Worm (Caenorhabditis elegans) whole organism, late embryonic: Measurements from ENCODE around the gene hpo-18.

ENCODE experiments used
- C08G9.2 ChIP-seq: sonication (generic microtip); optimal IDR thresholded peaks from 2 replicates; lab custom pipeline; 2016; ENCODE audit warnings: mild to moderate bottlenecking, missing genetic modification characterization, moderate library complexity, missing compliant biosample characterization
- C38D4.7 ChIP-seq: fragments of 200-800 bp; sonication (Bioruptor generic); optimal IDR thresholded peaks from 2 replicates; lab custom pipeline; 2018; ENCODE audit warnings: mild to moderate bottlenecking, missing genetic modification characterization, moderate library complexity, missing compliant biosample characterization
- T23F11.4 ChIP-seq: fragments of 200-800 bp; sonication (Bioruptor generic); optimal IDR thresholded peaks from 2 replicates; lab custom pipeline; 2018; ENCODE audit warnings: mild to moderate bottlenecking, missing genetic modification characterization, missing compliant biosample characterization
- ahr-1 ChIP-seq: sonication (generic microtip); optimal IDR thresholded peaks from 2 replicates; lab custom pipeline; 2016; ENCODE audit warnings: missing genetic modification characterization, missing compliant biosample characterization
- ama-1 ChIP-seq: fragments of 150-350 bp; optimal IDR thresholded peaks from 2 replicates; lab custom pipeline; 2014
- ceh-18 ChIP-seq: sonication (generic microtip); optimal IDR thresholded peaks from 2 replicates; lab custom pipeline; 2016; ENCODE audit warnings: missing genetic modification characterization, missing compliant biosample characterization
- ceh-2 ChIP-seq: sonication (generic microtip); optimal IDR thresholded peaks from 2 replicates; lab custom pipeline; 2016; ENCODE audit warnings: missing genotype, missing genetic modification characterization, missing compliant biosample characterization
- ceh-22 ChIP-seq: sonication (generic microtip); optimal IDR thresholded peaks from 2 replicates; lab custom pipeline; 2017; ENCODE audit warnings: missing biosample characterization, missing genetic modification characterization
- ceh-31 ChIP-seq: sonication (generic microtip); optimal IDR thresholded peaks from 2 replicates; lab custom pipeline; 2016; ENCODE audit warnings: missing genetic modification characterization, missing compliant biosample characterization
- ceh-34 ChIP-seq: sonication (generic microtip); optimal IDR thresholded peaks from 2 replicates; lab custom pipeline; 2016; ENCODE audit warnings: mild to moderate bottlenecking, missing genetic modification characterization, missing compliant biosample characterization
- ceh-45 ChIP-seq: fragments of 200-800 bp; sonication (Bioruptor generic); IDR thresholded peaks from 2 replicates; pipeline ENCODE4 v1.3.6; 2022; ENCODE audit warnings: missing genetic modification reagents, missing genetic modification characterization, missing compliant biosample characterization
- ceh-48 ChIP-seq: sonication (generic microtip); optimal IDR thresholded peaks from 2 replicates; lab custom pipeline; 2016; ENCODE audit warnings: missing genetic modification characterization, inconsistent platforms, missing compliant biosample characterization
- ceh-9 ChIP-seq: sonication (generic microtip); optimal IDR thresholded peaks from 2 replicates; lab custom pipeline; 2016; ENCODE audit warnings: mild to moderate bottlenecking, missing genetic modification characterization, inconsistent platforms, missing compliant biosample characterization
- dmd-4 ChIP-seq: sonication (generic microtip); optimal IDR thresholded peaks from 2 replicates; lab custom pipeline; 2016; ENCODE audit warnings: borderline replicate concordance, missing genetic modification characterization, missing compliant biosample characterization
- elt-2 ChIP-seq: sonication (generic microtip); optimal IDR thresholded peaks from 2 replicates; lab custom pipeline; 2016; ENCODE audit warnings: missing genetic modification reagents, missing genetic modification characterization, missing compliant biosample characterization
- elt-4 ChIP-seq: sonication (generic microtip); optimal IDR thresholded peaks from 2 replicates; lab custom pipeline; 2016; ENCODE audit warnings: missing genetic modification characterization, missing compliant biosample characterization
- fax-1 ChIP-seq: sonication (generic microtip); optimal IDR thresholded peaks from 2 replicates; lab custom pipeline; 2016; ENCODE audit warnings: missing genotype, missing genetic modification characterization, missing compliant biosample characterization
- fkh-10 ChIP-seq: fragments of 150-350 bp; optimal IDR thresholded peaks from 2 replicates; lab custom pipeline; 2014; ENCODE audit warnings: missing biosample characterization, missing genetic modification reagents, missing genetic modification characterization
- fkh-6 ChIP-seq: sonication (generic microtip); optimal IDR thresholded peaks from 2 replicates; lab custom pipeline; 2016; ENCODE audit warnings: missing genetic modification characterization, missing compliant biosample characterization
- gmeb-2 ChIP-seq: sonication (generic microtip); optimal IDR thresholded peaks from 2 replicates; lab custom pipeline; 2016; ENCODE audit warnings: missing genetic modification characterization, inconsistent platforms, missing compliant biosample characterization
- hlh-13 ChIP-seq: fragments of 200-800 bp; sonication (Bioruptor generic); optimal IDR thresholded peaks from 2 replicates; lab custom pipeline; 2018; ENCODE audit warnings: mild to moderate bottlenecking, missing genetic modification characterization, missing compliant biosample characterization
- hlh-15 ChIP-seq: sonication (generic microtip); optimal IDR thresholded peaks from 2 replicates; lab custom pipeline; 2016; ENCODE audit warnings: missing genetic modification characterization, missing compliant biosample characterization
- hlh-30 ChIP-seq: sonication (generic microtip); optimal IDR thresholded peaks from 2 replicates; lab custom pipeline; 2017; ENCODE audit warnings: antibody characterized with exemption, missing genetic modification characterization, missing compliant biosample characterization; ENCODE audit not compliant: insufficient read depth
- lim-6 ChIP-seq: sonication (generic microtip); optimal IDR thresholded peaks from 2 replicates; lab custom pipeline; 2016; ENCODE audit warnings: missing genetic modification characterization, missing compliant biosample characterization
- lin-11 ChIP-seq: fragments of 200-800 bp; sonication (Bioruptor generic); optimal IDR thresholded peaks from 2 replicates; lab custom pipeline; 2018; ENCODE audit warnings: mild to moderate bottlenecking, missing genetic modification characterization, missing compliant biosample characterization
- nfya-1 ChIP-seq: sonication (generic microtip); optimal IDR thresholded peaks from 2 replicates; lab custom pipeline; 2017; ENCODE audit warnings: missing genetic modification characterization, mild to moderate bottlenecking, missing compliant biosample characterization, antibody characterized with exemption, moderate library complexity
- nhr-11 ChIP-seq: fragments of 150-350 bp; optimal IDR thresholded peaks from 2 replicates; lab custom pipeline; 2014; ENCODE audit warnings: missing biosample characterization, missing genetic modification characterization
- nhr-232 ChIP-seq: sonication (generic microtip); optimal IDR thresholded peaks from 2 replicates; lab custom pipeline; 2016; ENCODE audit warnings: missing genetic modification characterization, missing compliant biosample characterization
- npax-4 ChIP-seq: sonication (generic microtip); optimal IDR thresholded peaks from 2 replicates; lab custom pipeline; 2016; ENCODE audit warnings: missing genetic modification characterization, missing compliant biosample characterization
- odd-2 ChIP-seq: sonication (generic microtip); optimal IDR thresholded peaks from 2 replicates; lab custom pipeline; 2017; ENCODE audit warnings: antibody characterized with exemption, mild to moderate bottlenecking, missing genetic modification characterization, missing compliant biosample characterization
- pax-1 ChIP-seq: fragments of 150-350 bp; optimal IDR thresholded peaks from 2 replicates; lab custom pipeline; 2014; ENCODE audit warnings: missing biosample characterization, missing genetic modification characterization
- pha-4 ChIP-seq: fragments of 150-350 bp; optimal IDR thresholded peaks from 2 replicates; lab custom pipeline; 2018; ENCODE audit warnings: missing biosample characterization, missing genetic modification reagents, missing genetic modification characterization
- rnt-1 ChIP-seq: sonication (generic microtip); optimal IDR thresholded peaks from 2 replicates; lab custom pipeline; 2016; ENCODE audit warnings: missing genetic modification characterization, missing compliant biosample characterization
- sdc-2 ChIP-seq: sonication (generic microtip); optimal IDR thresholded peaks from 2 replicates; lab custom pipeline; 2016; ENCODE audit warnings: missing genotype, missing genetic modification characterization, missing compliant biosample characterization
- tbx-2 ChIP-seq: sonication (generic microtip); optimal IDR thresholded peaks from 2 replicates; lab custom pipeline; 2016; ENCODE audit warnings: missing genetic modification characterization, missing compliant biosample characterization
- ttx-3 ChIP-seq: sonication (generic microtip); optimal IDR thresholded peaks from 2 replicates; lab custom pipeline; 2016; ENCODE audit warnings: missing genetic modification reagents, missing genetic modification characterization, missing compliant biosample characterization
- unc-42 ChIP-seq: sonication (generic microtip); optimal IDR thresholded peaks from 2 replicates; lab custom pipeline; 2016; ENCODE audit warnings: missing genotype, missing genetic modification characterization, missing compliant biosample characterization
- unc-55 ChIP-seq: sonication (generic microtip); optimal IDR thresholded peaks from 2 replicates; lab custom pipeline; 2017; ENCODE audit warnings: missing biosample characterization, missing genetic modification reagents, missing genetic modification characterization
- unc-86 ChIP-seq: sonication (generic microtip); optimal IDR thresholded peaks from 2 replicates; lab custom pipeline; 2016; ENCODE audit warnings: missing genetic modification characterization, missing compliant biosample characterization
- ztf-16 ChIP-seq: sonication (generic microtip); optimal IDR thresholded peaks from 2 replicates; lab custom pipeline; 2017; ENCODE audit warnings: missing genetic modification characterization, missing compliant biosample characterization

hpo-18 gene

ce11 chrV:4357369-4357768 is 11.1 kb upstream of the hpo-18 start (continued):
- TF ChIP-seq fax-1 (tag; lab: Kevin White, UChicago) (no peak), ceh-45 (GFP tag; lab: Robert Waterston, UW) (no peak), nhr-232 (tag; lab: Kevin White, UChicago) (no peak), ceh-31 (tag; lab: Kevin White, UChicago) (peak; percentile 61), elt-4 (no peak), T23F11.4 (GFP tag; lab: Kevin White, UChicago) (no peak)

- peak; percentile 85 for TF ChIP-seq unc-42 (tag; lab: Kevin White, UChicago)
- no peak for TF ChIP-seq lim-6
- peak; percentile 59 for TF ChIP-seq ceh-34
Measured at ce11 chrV:4356047-4356612, 9.9 kb upstream of the hpo-18 start.

- TF ChIP-seq hlh-13 (GFP tag; lab: Kevin White, UChicago) (no peak), unc-86 (tag; lab: Kevin White, UChicago) (no peak), tbx-2 (peak; percentile 29), ztf-16 (tag; lab: Kevin White, UChicago) (no peak), fkh-6 (tag; lab: Kevin White, UChicago) (no peak), ahr-1 (tag; lab: Kevin White, UChicago) (no peak), ceh-2 (no peak), ceh-31 (tag; lab: Kevin White, UChicago) (peak; percentile 40), pax-1 (tag; lab: Kevin White, UChicago) (peak; percentile 26), nfya-1 (peak; percentile 55), elt-2 (tag; lab: Kevin White, UChicago) (peak; percentile 9)
Measured at ce11 chrV:4346799-4347198, 574 bp upstream of the hpo-18 start, which contains the start of gene mcm-7. Gene mcm-7, plus strand, starts transcription at chrV:4347166.

ce11 chrV:4345714-4346113 is 511 bp downstream of the hpo-18 start, which contains the start of gene figl-1:
Gene figl-1, minus strand, starts transcription at chrV:4345999.
- TF ChIP-seq hlh-15 (tag; lab: Kevin White, UChicago) (no peak), ttx-3 (tag; lab: Kevin White, UChicago) (no peak), ceh-22 (tag; lab: Kevin White, UChicago) (no peak), ama-1 (lab: Kevin White, UChicago) (no peak), T23F11.4 (GFP tag; lab: Kevin White, UChicago) (no peak), ceh-31 (tag; lab: Kevin White, UChicago) (no peak), pha-4 (tag; lab: Kevin White, UChicago) (no peak), elt-4 (no peak), lin-11 (no peak), nhr-232 (tag; lab: Kevin White, UChicago) (no peak), ceh-18 (tag; lab: Kevin White, UChicago) (no peak), lim-6 (no peak), ceh-9 (tag; lab: Kevin White, UChicago) (no peak), C38D4.7 (GFP tag; lab: Kevin White, UChicago) (no peak), nhr-11 (tag; lab: Kevin White, UChicago) (no peak), elt-2 (tag; lab: Kevin White, UChicago) (no peak)

ce11 chrV:4341736-4342135 is 4.5 kb downstream of the hpo-18 start:
- TF ChIP-seq nhr-11 (tag; lab: Kevin White, UChicago) (no peak), lin-11 (no peak), dmd-4 (no peak), elt-4 (no peak), C38D4.7 (GFP tag; lab: Kevin White, UChicago) (no peak), ceh-48 (no peak), fax-1 (tag; lab: Kevin White, UChicago) (no peak), sdc-2 (no peak), rnt-1 (no peak), hlh-30 (tag; lab: Kevin White, UChicago) (no peak), tbx-2 (no peak), nfya-1 (no peak), C08G9.2 (tag; lab: Kevin White, UChicago) (no peak), npax-4 (tag; lab: Kevin White, UChicago) (no peak), elt-2 (tag; lab: Kevin White, UChicago) (no peak), odd-2 (tag; lab: Kevin White, UChicago) (no peak), gmeb-2 (tag; lab: Kevin White, UChicago) (no peak), unc-55 (no peak), fkh-10 (GFP tag; lab: Kevin White, UChicago) (no peak)
